Fruit fly (Drosophila melanogaster): ENCODE results near the gene CG32603.

The CG32603 gene

dm6 chrX:14213509-14214154, 29.3 kb downstream of the CG32603 start (continued):
- TF ChIP-seq CG14860 (GFP tag; IDR thresholded peaks at IDR 0.05; ENCODE audit: partially characterized antibody) (no peak), btn (GFP tag; optimal IDR thresholded peaks at IDR 0.05) (no peak), z (GFP tag; IDR thresholded peaks at IDR 0.05) (no peak), CG17802 (tag; optimal IDR thresholded peaks at IDR 0.05) (no peak), Oli (tag; optimal IDR thresholded peaks at IDR 0.05) (peak; percentile 46), CG42726 (GFP tag; IDR thresholded peaks at IDR 0.05; ENCODE audit: partially characterized antibody) (no peak), B-H2 (GFP tag; optimal IDR thresholded peaks at IDR 0.05) (no peak), lov (optimal IDR thresholded peaks at IDR 0.05) (no peak), lov (GFP tag; IDR thresholded peaks at IDR 0.05) (no peak), CG17328 (GFP tag; IDR thresholded peaks at IDR 0.05) (0 out of 2 replicates have a peak, but pooled peaks have one; percentile 8), CG15514 (GFP tag; optimal IDR thresholded peaks at IDR 0.05) (peak; percentile 3), Sry-δ (GFP tag; optimal IDR thresholded peaks at IDR 0.05) (peak; percentile 20), CG6175 (GFP tag; IDR thresholded peaks at IDR 0.05) (peak; percentile 32; the same call in 1 of the 3 replicates), CG3281 (GFP tag; optimal IDR thresholded peaks at IDR 0.05) (peak; percentile 20), CG9876 (GFP tag; optimal IDR thresholded peaks at IDR 0.05) (no peak), usp (GFP tag; optimal IDR thresholded peaks at IDR 0.05) (no peak), Jarid2 (GFP tag; optimal IDR thresholded peaks at IDR 0.05) (no peak), Atf6 (GFP tag; IDR thresholded peaks at IDR 0.05) (0 out of 2 replicates have a peak, but pooled peaks have one; percentile 35), Mes4 (GFP tag; optimal IDR thresholded peaks at IDR 0.05) (no peak), CG15011 (GFP tag; optimal IDR thresholded peaks at IDR 0.05) (no peak), CG3838 (GFP tag; optimal IDR thresholded peaks at IDR 0.05) (no peak), dm (GFP tag; optimal IDR thresholded peaks at IDR 0.05) (no peak), BtbVII (GFP tag; optimal IDR thresholded peaks at IDR 0.05) (no peak), Camta (GFP tag; optimal IDR thresholded peaks at IDR 0.05) (peak; percentile 28), fd3F (GFP tag; optimal IDR thresholded peaks at IDR 0.05) (peak; percentile 27), CG14667 (GFP tag; IDR thresholded peaks at IDR 0.05) (no peak), CG13424 (tag; optimal IDR thresholded peaks at IDR 0.05) (peak; percentile 51), CG8290 (GFP tag; optimal IDR thresholded peaks at IDR 0.05) (peak; percentile 88), CG8290 (tag; optimal IDR thresholded peaks at IDR 0.05) (peak; percentile 21 to 67), CG12744 (GFP tag; optimal IDR thresholded peaks at IDR 0.05) (no peak), E2f2 (GFP tag; IDR thresholded peaks at IDR 0.05) (peak; percentile 29; the same call in 1 of the 2 replicates), CG11504 (tag; optimal IDR thresholded peaks at IDR 0.05) (peak; percentile 65), Xbp1 (GFP tag; optimal IDR thresholded peaks at IDR 0.05) (peak; percentile 47), CG10979 (tag; optimal IDR thresholded peaks at IDR 0.05) (peak; percentile 46), CG11247 (GFP tag; IDR thresholded peaks at IDR 0.05) (no peak), Six4 (GFP tag; optimal IDR thresholded peaks at IDR 0.05) (no peak), CG6765 (GFP tag; optimal IDR thresholded peaks at IDR 0.05) (no peak), gfzf (GFP tag; optimal IDR thresholded peaks at IDR 0.05) (no peak), CG10209 (GFP tag; optimal IDR thresholded peaks at IDR 0.05) (no peak), cad (GFP tag; optimal IDR thresholded peaks at IDR 0.05) (no peak), gcm (GFP tag; optimal IDR thresholded peaks at IDR 0.05) (peak; percentile 39), CG11456 (GFP tag; IDR thresholded peaks at IDR 0.05) (no peak), ERR (GFP tag; optimal IDR thresholded peaks at IDR 0.05) (no peak), psq (GFP tag; optimal IDR thresholded peaks at IDR 0.05) (no peak), CG2202 (tag; optimal IDR thresholded peaks at IDR 0.05) (peak; percentile 18), B-H1 (GFP tag; IDR thresholded peaks at IDR 0.05) (0 out of 3 replicates have a peak, but pooled peaks have one; percentile 33), sim (GFP tag; IDR thresholded peaks at IDR 0.05) (no peak), CG8765 (GFP tag; IDR thresholded peaks at IDR 0.05) (no peak), CG4854 (GFP tag; optimal IDR thresholded peaks at IDR 0.05) (no peak), CG31224 (GFP tag; IDR thresholded peaks at IDR 0.05) (no peak), CG11085 (GFP tag; IDR thresholded peaks at IDR 0.05) (no peak)
